Fruit fly (Drosophila melanogaster): ENCODE results near the gene PTPMT1.
A peak's percentile ranks its signal among the peaks of the same experiment; 100 is the strongest.

Gene PTPMT1

DNA sequence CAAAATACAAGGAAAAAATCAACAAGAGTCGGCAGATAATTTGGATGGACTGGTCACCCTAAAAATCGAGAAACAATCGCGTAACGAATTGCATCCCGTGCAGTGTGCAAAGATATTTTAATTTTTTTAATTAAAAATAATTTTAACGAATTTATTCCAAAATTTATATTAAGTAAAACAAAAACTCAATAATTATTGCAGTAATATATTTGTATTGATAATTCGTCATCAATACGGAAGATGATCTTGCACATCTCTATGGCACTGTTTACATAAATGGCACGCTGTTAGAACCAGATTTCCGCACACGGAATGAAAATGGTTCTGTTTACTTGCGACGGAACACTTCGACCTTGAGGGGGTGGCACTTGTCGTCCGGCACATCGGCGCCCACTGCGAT, 14.7 kb downstream of the PTPMT1 start, which contains the start of gene tst (continued):
- TF ChIP-seq CG2129 (GFP tag; IDR thresholded peaks at IDR 0.05; ENCODE audit: partially characterized antibody) (no peak), CG8765 (GFP tag; IDR thresholded peaks at IDR 0.05) (peak; percentile 93), CG4282 (GFP tag; optimal IDR thresholded peaks at IDR 0.05) (no peak), Mad (GFP tag; optimal IDR thresholded peaks at IDR 0.05) (peak; percentile 45), zen (tag; optimal IDR thresholded peaks at IDR 0.05) (peak; percentile 90), ATbp (GFP tag; optimal IDR thresholded peaks at IDR 0.05) (peak; percentile 85), Jarid2 (GFP tag; optimal IDR thresholded peaks at IDR 0.05) (peak; percentile 31), Ets65A (GFP tag) (peak; percentile 92), emc (GFP tag; optimal IDR thresholded peaks at IDR 0.05) (peak; percentile 3), CG17186 (GFP tag; optimal IDR thresholded peaks at IDR 0.05) (no peak)

- no peak for TF ChIP-seq pnt (GFP tag; optimal IDR thresholded peaks at IDR 0.05)
- peak; percentile 33 for TF ChIP-seq Fer1 (GFP tag; optimal IDR thresholded peaks at IDR 0.05)
- TF ChIP-seq CG2889 (GFP tag; IDR thresholded peaks at IDR 0.05): no peak
- TF ChIP-seq tna (GFP tag; IDR thresholded peaks at IDR 0.05; ENCODE audit: partially characterized antibody): no peak
- peak; percentile 55 for TF ChIP-seq Dref (GFP tag; IDR thresholded peaks at IDR 0.05)
- TF ChIP-seq exex (tag; optimal IDR thresholded peaks at IDR 0.05): peak; percentile 22
- TF ChIP-seq Med (GFP tag): peak; percentile 54
- no peak for TF ChIP-seq CG30020 (tag; optimal IDR thresholded peaks at IDR 0.05)
- no peak for TF ChIP-seq CG10543 (GFP tag; optimal IDR thresholded peaks at IDR 0.05)
- no peak for TF ChIP-seq YL-1 (GFP tag; optimal IDR thresholded peaks at IDR 0.05)
- no peak for TF ChIP-seq Ada2b (GFP tag; IDR thresholded peaks at IDR 0.05)
- TF ChIP-seq CG4854 (GFP tag; optimal IDR thresholded peaks at IDR 0.05): no peak
- peak; percentile 73 for TF ChIP-seq cwo (GFP tag; optimal IDR thresholded peaks at IDR 0.05)
- peak; percentile 39; the same call in 1 of the 2 replicates for TF ChIP-seq Bgb (GFP tag; IDR thresholded peaks at IDR 0.05; ENCODE audit: partially characterized antibody)
- TF ChIP-seq CG6791 (GFP tag; IDR thresholded peaks at IDR 0.05; ENCODE audit: partially characterized antibody): no peak
- peak; percentile 68 for TF ChIP-seq E2f2 (GFP tag; IDR thresholded peaks at IDR 0.05)
- no peak for TF ChIP-seq CG11695 (GFP tag; IDR thresholded peaks at IDR 0.05)
- peak; percentile 28; the same call in 1 of the 2 replicates for TF ChIP-seq amos (GFP tag; IDR thresholded peaks at IDR 0.05; ENCODE audit: partially characterized antibody)
- no peak for TF ChIP-seq Sin3A (optimal IDR thresholded peaks at IDR 0.05)
- TF ChIP-seq Hey (tag; optimal IDR thresholded peaks at IDR 0.05): peak; percentile 86
- no peak for TF ChIP-seq CG17385 (GFP tag; optimal IDR thresholded peaks at IDR 0.05)
- no peak for TF ChIP-seq shn (GFP tag; optimal IDR thresholded peaks at IDR 0.05)
- peak; percentile 26 for TF ChIP-seq CG34376 (GFP tag; optimal IDR thresholded peaks at IDR 0.05)
- TF ChIP-seq Lpt (GFP tag; optimal IDR thresholded peaks at IDR 0.05): no peak
- TF ChIP-seq Gug (GFP tag; IDR thresholded peaks at IDR 0.05): no peak
- TF ChIP-seq CG12299 (tag; optimal IDR thresholded peaks at IDR 0.05): no peak
- no peak for TF ChIP-seq zf30C (GFP tag; optimal IDR thresholded peaks at IDR 0.05)
- no peak for TF ChIP-seq Six4 (GFP tag; optimal IDR thresholded peaks at IDR 0.05)
- TF ChIP-seq CG6765 (GFP tag; optimal IDR thresholded peaks at IDR 0.05): no peak
- TF ChIP-seq sug (tag; optimal IDR thresholded peaks at IDR 0.05): peak; percentile 7
- no peak for TF ChIP-seq Atf6 (GFP tag; IDR thresholded peaks at IDR 0.05)
- no peak for TF ChIP-seq CG16815 (GFP tag; optimal IDR thresholded peaks at IDR 0.05)
- peak; percentile 15 for TF ChIP-seq Jarid2 (GFP tag; optimal IDR thresholded peaks at IDR 0.05)
- TF ChIP-seq crc (GFP tag; optimal IDR thresholded peaks at IDR 0.05): no peak
- TF ChIP-seq chm (GFP tag; IDR thresholded peaks at IDR 0.05): 0 out of 2 replicates have a peak, but pooled peaks have one; percentile 7
- no peak for TF ChIP-seq ind (GFP tag; optimal IDR thresholded peaks at IDR 0.05)
- no peak for TF ChIP-seq lov (optimal IDR thresholded peaks at IDR 0.05)
- no peak for TF ChIP-seq lov (GFP tag; IDR thresholded peaks at IDR 0.05)
- no peak for TF ChIP-seq TFAM (GFP tag; optimal IDR thresholded peaks at IDR 0.05)
- no peak for TF ChIP-seq CG15073 (GFP tag; optimal IDR thresholded peaks at IDR 0.05)
These were observed 15.6 kb downstream of the PTPMT1 start, which contains the start of gene CG10208 for dm6 chr3R:23773610-23774364. Gene CG10208 (minus strand): TSS chr3R:23774127.
